Fruit fly (Drosophila melanogaster) whole organism, pupa: Measurements from ENCODE around the gene CG13038.
A peak's percentile ranks its signal among the peaks of the same experiment; 100 is the strongest.

Source experiments
- CG10348 ChIP-seq: fragments of 200-800 bp; sonication (Bioruptor generic); IDR thresholded peaks from 2 replicates; pipeline ENCODE4 v1.3.6; 2022; ENCODE audit warnings: missing biosample characterization, missing genetic modification characterization
- CG12605 ChIP-seq: fragments of 200-800 bp; sonication (Bioruptor generic); IDR thresholded peaks from 2 replicates; pipeline ENCODE4 v1.3.6; 2022; ENCODE audit warnings: missing biosample characterization, missing genetic modification characterization
- CG13204 ChIP-seq: fragments of 200-800 bp; sonication (Bioruptor generic); optimal IDR thresholded peaks from 2 replicates; lab custom pipeline; 2018; ENCODE audit warnings: missing biosample characterization, mild to moderate bottlenecking, missing genetic modification characterization, moderate library complexity
- CG14655 ChIP-seq: fragments of 200-800 bp; sonication (Bioruptor generic); optimal IDR thresholded peaks from 3 replicates; lab custom pipeline; 2017; ENCODE audit warnings: mild to moderate bottlenecking, missing biosample characterization, missing genetic modification reagents, missing genetic modification characterization
- CG15710 ChIP-seq: fragments of 200-800 bp; sonication (Bioruptor generic); optimal IDR thresholded peaks from 2 replicates; lab custom pipeline; 2018; ENCODE audit warnings: missing biosample characterization, mild to moderate bottlenecking, missing genetic modification characterization, moderate library complexity
- CG17806 ChIP-seq: fragments of 200-800 bp; sonication (Bioruptor generic); optimal IDR thresholded peaks from 2 replicates; lab custom pipeline; 2018; ENCODE audit warnings: missing biosample characterization, mild to moderate bottlenecking, missing genetic modification characterization, moderate library complexity
- CG32121 ChIP-seq: fragments of 200-800 bp; sonication (Bioruptor generic); IDR thresholded peaks from 2 replicates; pipeline ENCODE4 v1.3.6; 2022; ENCODE audit warnings: missing biosample characterization, missing genetic modification characterization
- CG34367 ChIP-seq: fragments of 200-800 bp; sonication (Bioruptor generic); optimal IDR thresholded peaks from 2 replicates; lab custom pipeline; 2018; ENCODE audit warnings: missing biosample characterization, mild to moderate bottlenecking, missing genetic modification characterization
- CG4496 ChIP-seq: fragments of 200-800 bp; sonication (Bioruptor generic); IDR thresholded peaks from 3 replicates; pipeline ENCODE4 v1.3.6; 2022; ENCODE audit warnings: missing biosample characterization, missing genetic modification characterization
- CG8159 ChIP-seq: fragments of 200-800 bp; sonication (Bioruptor generic); optimal IDR thresholded peaks from 3 replicates; lab custom pipeline; 2018; ENCODE audit warnings: missing biosample characterization, mild to moderate bottlenecking, missing genetic modification characterization, moderate library complexity
- CG8301 ChIP-seq: fragments of 200-800 bp; sonication (Bioruptor generic); optimal IDR thresholded peaks from 2 replicates; lab custom pipeline; 2018; ENCODE audit warnings: missing biosample characterization, mild to moderate bottlenecking, missing genetic modification characterization
- CG9948 ChIP-seq: fragments of 200-800 bp; sonication (Bioruptor generic); optimal IDR thresholded peaks from 2 replicates; lab custom pipeline; 2018; ENCODE audit warnings: missing biosample characterization, mild to moderate bottlenecking, missing genetic modification characterization, moderate library complexity
- D1 ChIP-seq: fragments of 200-800 bp; sonication (Bioruptor generic); optimal IDR thresholded peaks from 2 replicates; lab custom pipeline; 2018; ENCODE audit warnings: missing biosample characterization, mild to moderate bottlenecking, missing genetic modification characterization, moderate library complexity
- EcR ChIP-seq: fragments of 200-800 bp; sonication (Bioruptor generic); optimal IDR thresholded peaks from 3 replicates; lab custom pipeline; 2019; ENCODE audit warnings: missing biosample characterization, missing genetic modification characterization, mild to moderate bottlenecking, moderate library complexity, missing genetic modification reagents
- Ets98B ChIP-seq: fragments of 200-800 bp; sonication (Bioruptor generic); IDR thresholded peaks from 2 replicates; pipeline ENCODE4 v1.3.6; 2022; ENCODE audit warnings: missing biosample characterization, missing genetic modification characterization
- Pif1A ChIP-seq: fragments of 200-800 bp; sonication (Bioruptor generic); optimal IDR thresholded peaks from 3 replicates; lab custom pipeline; 2016; ENCODE audit warnings: missing biosample characterization, missing genetic modification characterization
- Pif1B ChIP-seq: fragments of 200-800 bp; sonication (Bioruptor generic); optimal IDR thresholded peaks from 3 replicates; lab custom pipeline; 2016; ENCODE audit warnings: missing biosample characterization, missing genetic modification characterization
- Snoo ChIP-seq: fragments of 200-800 bp; sonication (Bioruptor generic); optimal IDR thresholded peaks from 3 replicates; lab custom pipeline; 2017; ENCODE audit warnings: missing biosample characterization, mild to moderate bottlenecking, missing genetic modification characterization, inconsistent platforms
- fd96Ca ChIP-seq: fragments of 200-800 bp; sonication (Bioruptor generic); IDR thresholded peaks from 3 replicates; pipeline ENCODE4 v1.3.6; 2022; ENCODE audit warnings: missing biosample characterization, missing genetic modification characterization
- gl ChIP-seq: fragments of 200-800 bp; sonication (Bioruptor generic); optimal IDR thresholded peaks from 2 replicates; lab custom pipeline; 2018; ENCODE audit warnings: missing biosample characterization, mild to moderate bottlenecking, missing genetic modification characterization
- rn ChIP-seq: fragments of 200-800 bp; sonication (Bioruptor generic); IDR thresholded peaks from 2 replicates; pipeline ENCODE4 v1.3.6; 2022; ENCODE audit warnings: missing biosample characterization, missing genetic modification characterization

CG13038 gene

dm6 chr3L:16319399-16319906, 8.2 kb downstream of the CG13038 start, which contains the start of the genes CG13041 and CG13060:
Gene CG13041 (minus strand): TSS chr3L:16319526.
Gene CG13060 (plus strand): TSS chr3L:16319856.
- TF ChIP-seq CG10348 (no peak), CG12605 (no peak), Pif1A (GFP tag; lab: Kevin White, UChicago) (no peak), fd96Ca (GFP tag; lab: Robert Waterston, UW) (no peak), CG13204 (GFP tag; lab: Kevin White, UChicago) (no peak), CG9948 (tag; lab: Kevin White, UChicago) (no peak), CG32121 (no peak), rn (GFP tag; lab: Robert Waterston, UW) (no peak), CG34367 (tag; lab: Kevin White, UChicago) (no peak), CG8159 (tag; lab: Kevin White, UChicago) (no peak), Ets98B (GFP tag; lab: Robert Waterston, UW) (no peak), CG4496 (GFP tag; lab: Robert Waterston, UW) (no peak), CG17806 (tag; lab: Kevin White, UChicago) (no peak), CG14655 (no peak), D1 (tag; lab: Kevin White, UChicago) (no peak)
- TF ChIP-seq, all 21 proteins: peak for 0

dm6 chr3L:16317724-16318123, 10.0 kb downstream of the CG13038 start, which contains the start of gene Nplp3:
Gene Nplp3 (plus strand): TSS chr3L:16318024.
- no peak for TF ChIP-seq CG13204 (GFP tag; lab: Kevin White, UChicago)
- TF ChIP-seq gl (tag; lab: Kevin White, UChicago): no peak
- TF ChIP-seq Pif1A (GFP tag; lab: Kevin White, UChicago): no peak
- no peak for TF ChIP-seq CG4496 (GFP tag; lab: Robert Waterston, UW)
- no peak for TF ChIP-seq fd96Ca (GFP tag; lab: Robert Waterston, UW)
- TF ChIP-seq CG8159 (tag; lab: Kevin White, UChicago): no peak
- no peak for TF ChIP-seq CG8301 (tag; lab: Kevin White, UChicago)
- no peak for TF ChIP-seq CG15710 (tag; lab: Kevin White, UChicago)
- no peak for TF ChIP-seq CG10348
- TF ChIP-seq CG32121: no peak
- TF ChIP-seq Ets98B (GFP tag; lab: Robert Waterston, UW): no peak
- no peak for TF ChIP-seq Pif1B (GFP tag; lab: Kevin White, UChicago)
- no peak for TF ChIP-seq rn (GFP tag; lab: Robert Waterston, UW)
- no peak for TF ChIP-seq CG17806 (tag; lab: Kevin White, UChicago)
- TF ChIP-seq CG34367 (tag; lab: Kevin White, UChicago): no peak

dm6 chr3L:16313985-16314384, 13.7 kb downstream of the CG13038 start, which contains the start of gene CG13062:
Gene CG13062 (plus strand): TSS chr3L:16314285.
- 0 out of 2 replicates have a peak, but pooled peaks have one; percentile 21 for TF ChIP-seq CG32121
- TF ChIP-seq CG13204 (GFP tag; lab: Kevin White, UChicago): no peak
- TF ChIP-seq, all 21 proteins: peak for 1

dm6 chr3L:16309972-16310371, 17.7 kb downstream of the CG13038 start:
- peak; percentile 89 for TF ChIP-seq fd96Ca (GFP tag; lab: Robert Waterston, UW)
- peak; percentile 51 for TF ChIP-seq CG10348
- TF ChIP-seq CG13204 (GFP tag; lab: Kevin White, UChicago): no peak
- TF ChIP-seq CG14655: peak; percentile 78
- no peak for TF ChIP-seq CG8159 (tag; lab: Kevin White, UChicago)
- peak; percentile 42; the same call in 1 of the 2 replicates for TF ChIP-seq rn (GFP tag; lab: Robert Waterston, UW)
- TF ChIP-seq CG15710 (tag; lab: Kevin White, UChicago): no peak
- TF ChIP-seq Snoo (tag; lab: Kevin White, UChicago): no peak
- no peak for TF ChIP-seq CG9948 (tag; lab: Kevin White, UChicago)
- TF ChIP-seq D1 (tag; lab: Kevin White, UChicago): no peak
- TF ChIP-seq Pif1A (GFP tag; lab: Kevin White, UChicago): peak; percentile 13
- peak; percentile 48; the same call in 1 of the 2 replicates for TF ChIP-seq CG32121
- no peak for TF ChIP-seq CG12605
- TF ChIP-seq CG8301 (tag; lab: Kevin White, UChicago): peak; percentile 74
- TF ChIP-seq EcR (GFP tag; lab: Kevin White, UChicago): no peak
- no peak for TF ChIP-seq gl (tag; lab: Kevin White, UChicago)
- TF ChIP-seq CG17806 (tag; lab: Kevin White, UChicago): peak; percentile 9
- TF ChIP-seq CG34367 (tag; lab: Kevin White, UChicago): no peak
- peak; percentile 86 for TF ChIP-seq CG4496 (GFP tag; lab: Robert Waterston, UW)
- TF ChIP-seq Pif1B (GFP tag; lab: Kevin White, UChicago): no peak
- TF ChIP-seq Ets98B (GFP tag; lab: Robert Waterston, UW): peak; percentile 84
- TF ChIP-seq, all 21 proteins: peak for 10

dm6 chr3L:16308380-16308779, 19.3 kb downstream of the CG13038 start, which contains the start of gene CG13042:
Gene CG13042 (minus strand): TSS chr3L:16308480.
- TF ChIP-seq fd96Ca (GFP tag; lab: Robert Waterston, UW) (no peak), CG4496 (GFP tag; lab: Robert Waterston, UW) (0 out of 3 replicates have a peak, but pooled peaks have one; percentile 37), Pif1A (GFP tag; lab: Kevin White, UChicago) (no peak)
